Fruit fly (Drosophila melanogaster) whole organism, embryonic: Measurements from ENCODE around the gene DAAM.
A peak's percentile ranks its signal among the peaks of the same experiment; 100 is the strongest.

Experiments used
- Asciz ChIP-seq: fragments of 200-800 bp; sonication (Bioruptor generic); optimal IDR thresholded peaks from 2 replicates; lab custom pipeline; 2017; ENCODE audit warnings: missing biosample characterization, mild to moderate bottlenecking, missing genetic modification characterization, missing genetic modification reagents
- Atf3 ChIP-seq: fragments of 200-800 bp; sonication (Bioruptor generic); optimal IDR thresholded peaks from 3 replicates; lab custom pipeline; 2016; ENCODE audit warnings: missing biosample characterization, missing genetic modification characterization
- CG14441 ChIP-seq: fragments of 200-800 bp; sonication (Bioruptor generic); IDR thresholded peaks from 2 replicates; pipeline ENCODE4 v1.3.6; 2022; ENCODE audit warnings: missing biosample characterization, missing genetic modification characterization
- CG15696 ChIP-seq: fragments of 200-800 bp; sonication (Bioruptor generic); optimal IDR thresholded peaks from 2 replicates; lab custom pipeline; 2019; ENCODE audit warnings: missing biosample characterization, mild to moderate bottlenecking, missing genetic modification characterization, moderate library complexity
- CG17385 ChIP-seq: fragments of 200-800 bp; sonication (Bioruptor generic); optimal IDR thresholded peaks from 3 replicates; lab custom pipeline; 2018; ENCODE audit warnings: missing biosample characterization, mild to moderate bottlenecking, missing genetic modification characterization
- CG17568 ChIP-seq: fragments of 200-800 bp; sonication (Bioruptor generic); optimal IDR thresholded peaks from 2 replicates; lab custom pipeline; 2018; ENCODE audit warnings: missing biosample characterization, mild to moderate bottlenecking, missing genetic modification characterization, moderate library complexity
- CG18011 ChIP-seq: fragments of 200-800 bp; sonication (Bioruptor generic); optimal IDR thresholded peaks from 2 replicates; lab custom pipeline; 2017; ENCODE audit warnings: missing biosample characterization, missing genetic modification characterization, mild to moderate bottlenecking, moderate library complexity, missing genotype
- CG18599 ChIP-seq: fragments of 200-800 bp; sonication (Bioruptor generic); optimal IDR thresholded peaks from 3 replicates; lab custom pipeline; 2017; ENCODE audit warnings: missing biosample characterization, missing genetic modification characterization, mild to moderate bottlenecking, moderate library complexity, missing genetic modification reagents
- CG2116 ChIP-seq: fragments of 200-800 bp; sonication (Bioruptor generic); optimal IDR thresholded peaks from 3 replicates; lab custom pipeline; 2018; ENCODE audit warnings: missing biosample characterization, mild to moderate bottlenecking, missing genetic modification characterization
- CG2202 ChIP-seq: fragments of 200-800 bp; sonication (Bioruptor generic); optimal IDR thresholded peaks from 2 replicates; lab custom pipeline; 2018; ENCODE audit warnings: missing biosample characterization, mild to moderate bottlenecking, missing genetic modification characterization
- CG2875 ChIP-seq: fragments of 200-800 bp; sonication (Bioruptor generic); optimal IDR thresholded peaks from 2 replicates; lab custom pipeline; 2017; ENCODE audit warnings: missing biosample characterization, mild to moderate bottlenecking, missing genetic modification characterization, missing genetic modification reagents
- CG3163 ChIP-seq: fragments of 200-800 bp; sonication (Bioruptor generic); optimal IDR thresholded peaks from 3 replicates; lab custom pipeline; 2016; ENCODE audit warnings: missing biosample characterization, missing genetic modification characterization
- CG3838 ChIP-seq: fragments of 200-800 bp; sonication (Bioruptor generic); optimal IDR thresholded peaks from 3 replicates; lab custom pipeline; 2016; ENCODE audit warnings: missing biosample characterization, missing genetic modification characterization
- CG43689 ChIP-seq: fragments of 200-800 bp; sonication (Bioruptor generic); IDR thresholded peaks from 2 replicates; pipeline ENCODE4 v1.3.6; 2022; ENCODE audit warnings: missing biosample characterization, missing genetic modification characterization
- CG8281 ChIP-seq: fragments of 200-800 bp; sonication (Bioruptor generic); optimal IDR thresholded peaks from 2 replicates; lab custom pipeline; 2018; ENCODE audit warnings: missing biosample characterization, mild to moderate bottlenecking, missing genetic modification characterization, moderate library complexity
- CkIIα-i1 ChIP-seq: fragments of 200-800 bp; sonication (Bioruptor generic); IDR thresholded peaks from 2 replicates; pipeline ENCODE4 v1.3.6; 2022; ENCODE audit warnings: missing biosample characterization, missing genetic modification characterization
- E2f1 ChIP-seq: fragments of 200-800 bp; sonication (Bioruptor generic); IDR thresholded peaks from 2 replicates; pipeline ENCODE4 v1.3.6; 2022; ENCODE audit warnings: missing biosample characterization, missing genetic modification characterization
- Lhr ChIP-seq: fragments of 200-800 bp; sonication (Bioruptor generic); optimal IDR thresholded peaks from 3 replicates; lab custom pipeline; 2017; ENCODE audit warnings: mild to moderate bottlenecking, missing biosample characterization, missing genetic modification reagents, missing genetic modification characterization
- MBD-R2 ChIP-seq: fragments of 200-800 bp; sonication (Bioruptor generic); IDR thresholded peaks from 2 replicates; pipeline ENCODE4 v1.3.6; 2022; ENCODE audit warnings: missing biosample characterization, missing genetic modification characterization
- Meics ChIP-seq: fragments of 200-800 bp; sonication (Bioruptor generic); optimal IDR thresholded peaks from 2 replicates; lab custom pipeline; 2017; ENCODE audit warnings: missing biosample characterization, mild to moderate bottlenecking, missing genetic modification characterization
- Myb ChIP-seq: fragments of 200-800 bp; sonication (Bioruptor generic); optimal IDR thresholded peaks from 2 replicates; lab custom pipeline; 2016; ENCODE audit warnings: missing biosample characterization, missing genetic modification characterization
- Ssrp ChIP-seq: fragments of 200-800 bp; sonication (Bioruptor generic); optimal IDR thresholded peaks from 2 replicates; lab custom pipeline; 2018; ENCODE audit warnings: missing biosample characterization, mild to moderate bottlenecking, missing genetic modification characterization, moderate library complexity
- Trl ChIP-seq, 3 experiments: fragments of >200 bp in 2 of 3; fragments of 200-800 bp in 1 of 3; sonication (Bioruptor generic) in 1 of 3; optimal IDR thresholded peaks; 2 replicates in 1 of 3; 3 replicates in 2 of 3; lab custom pipeline; 2016 to 2017; ENCODE audit warnings: missing biosample characterization in 1 of 3, missing genetic modification characterization in 1 of 3
- ac ChIP-seq: fragments of 200-800 bp; sonication (Bioruptor generic); optimal IDR thresholded peaks from 3 replicates; lab custom pipeline; 2017; ENCODE audit warnings: missing biosample characterization, mild to moderate bottlenecking, missing genetic modification characterization
- bsh ChIP-seq, 2 experiments: fragments of 200-800 bp; sonication (Bioruptor generic); optimal IDR thresholded peaks; 2 replicates each; lab custom pipeline; 2017 to 2018; ENCODE audit warnings: mild to moderate bottlenecking in 2 of 2, missing biosample characterization in 2 of 2, missing genetic modification characterization in 2 of 2, moderate library complexity in 1 of 2
- croc ChIP-seq: fragments of 200-800 bp; sonication (Bioruptor generic); conservative IDR thresholded peaks from 3 replicates; pipeline ENCODE4 v1.3.6; 2022; ENCODE audit warnings: missing biosample characterization, missing genetic modification characterization
- dpn ChIP-seq, 2 experiments: fragments of 200-800 bp; sonication (Bioruptor generic); optimal IDR thresholded peaks; 3 replicates each; lab custom pipeline; 2016; ENCODE audit warnings: missing biosample characterization in 2 of 2, missing genetic modification characterization in 2 of 2
- fru ChIP-seq: fragments of >200 bp; optimal IDR thresholded peaks from 2 replicates; lab custom pipeline; 2017
- gfzf ChIP-seq: fragments of 200-800 bp; sonication (Bioruptor generic); optimal IDR thresholded peaks from 2 replicates; lab custom pipeline; 2016; ENCODE audit warnings: missing biosample characterization, mild to moderate bottlenecking, missing genetic modification characterization, moderate library complexity
- grau ChIP-seq: fragments of 200-800 bp; optimal IDR thresholded peaks from 3 replicates; lab custom pipeline; 2019; ENCODE audit warnings: missing biosample characterization, mild to moderate bottlenecking, missing genetic modification characterization, moderate library complexity
- grn ChIP-seq: fragments of 200-800 bp; sonication (Bioruptor generic); optimal IDR thresholded peaks from 3 replicates; lab custom pipeline; 2017; ENCODE audit warnings: missing biosample characterization, missing genetic modification characterization
- lilli ChIP-seq: fragments of 200-800 bp; sonication (Bioruptor generic); optimal IDR thresholded peaks from 3 replicates; lab custom pipeline; 2016; ENCODE audit warnings: missing biosample characterization, missing genetic modification characterization
- org-1 ChIP-seq: fragments of 200-800 bp; sonication (Bioruptor generic); optimal IDR thresholded peaks from 2 replicates; lab custom pipeline; 2017; ENCODE audit warnings: missing biosample characterization, missing genetic modification characterization
- phol ChIP-seq: fragments of 200-800 bp; sonication (Bioruptor generic); optimal IDR thresholded peaks from 3 replicates; lab custom pipeline; 2018; ENCODE audit warnings: missing biosample characterization, mild to moderate bottlenecking, missing genetic modification characterization, moderate library complexity
- sens ChIP-seq: fragments of 200-800 bp; sonication (Bioruptor generic); peaks from one replicate; lab custom pipeline; 2016; ENCODE audit warnings: missing biosample characterization, missing genetic modification characterization
- sr ChIP-seq: fragments of 200-800 bp; sonication (Bioruptor generic); IDR thresholded peaks from 3 replicates; pipeline ENCODE4 v1.3.6; 2022; ENCODE audit warnings: missing biosample characterization, missing genetic modification characterization
- stwl ChIP-seq: fragments of 200-800 bp; sonication (Bioruptor generic); optimal IDR thresholded peaks from 3 replicates; lab custom pipeline; 2018; ENCODE audit warnings: missing biosample characterization, mild to moderate bottlenecking, missing genetic modification characterization, moderate library complexity
- tll ChIP-seq, 2 experiments: fragments of 200-800 bp in 1 of 2; fragments of >200 bp in 1 of 2; sonication (Bioruptor generic) in 1 of 2; optimal IDR thresholded peaks; 2 replicates each; lab custom pipeline; 2017 to 2019; ENCODE audit warnings: missing biosample characterization in 2 of 2, missing genetic modification characterization in 2 of 2, mild to moderate bottlenecking in 1 of 2, moderate library complexity in 1 of 2
- tup ChIP-seq: fragments of 200-800 bp; sonication (Bioruptor generic); optimal IDR thresholded peaks from 2 replicates; lab custom pipeline; 2016; ENCODE audit warnings: missing biosample characterization, mild to moderate bottlenecking, missing genetic modification characterization, moderate library complexity
- twi ChIP-seq: fragments of 200-800 bp; optimal IDR thresholded peaks from 2 replicates; lab custom pipeline; 2019; ENCODE audit warnings: missing biosample characterization, mild to moderate bottlenecking, missing genetic modification characterization, moderate library complexity
- z ChIP-seq: fragments of 200-800 bp; sonication (Bioruptor generic); IDR thresholded peaks from 3 replicates; pipeline ENCODE4 v1.3.6; 2022; ENCODE audit warnings: missing biosample characterization, missing genetic modification characterization

DAAM gene

DNA sequence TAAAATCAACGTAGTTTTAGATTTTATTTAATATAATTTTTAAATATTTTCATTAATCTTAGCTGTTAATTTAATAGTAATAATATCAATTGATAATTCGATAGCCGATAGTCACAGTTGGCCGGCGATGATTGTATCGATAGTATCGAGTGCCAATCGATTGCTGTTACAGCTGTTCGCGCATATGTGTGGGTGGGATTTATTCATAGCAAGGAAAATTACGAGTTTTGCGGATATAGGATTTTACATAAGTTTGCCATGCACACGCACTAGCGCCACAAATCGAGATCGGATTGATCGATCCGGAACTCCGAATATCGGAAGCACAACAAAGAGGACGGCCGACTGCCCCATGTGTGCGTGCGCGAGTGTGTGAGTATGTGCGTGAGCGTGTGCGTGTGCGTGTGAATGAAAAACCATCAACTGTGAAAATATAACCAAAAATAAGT lies 19.8 kb upstream of the DAAM start, which contains the start of gene Naa30A (continued):
- TF ChIP-seq tup (GFP tag; lab: Kevin White, UChicago) (no peak), croc (GFP tag; lab: Robert Waterston, UW) (no peak), CG43689 (GFP tag; lab: Robert Waterston, UW) (no peak), z (GFP tag; lab: Robert Waterston, UW) (no peak), dpn (GFP tag; optimal IDR thresholded peaks at IDR 0.05; lab: Kevin White, UChicago) (peak in 1 of 2 experiments; percentile 24), Atf3 (GFP tag; lab: Kevin White, UChicago) (no peak), CG2202 (tag; lab: Kevin White, UChicago) (no peak), CkIIα-i1 (no peak), grn (GFP tag; lab: Kevin White, UChicago) (no peak), twi (tag; lab: Kevin White, UChicago) (peak; percentile 38), ac (GFP tag; lab: Kevin White, UChicago) (no peak), CG18599 (GFP tag; lab: Kevin White, UChicago) (no peak), CG15696 (tag; lab: Kevin White, UChicago) (no peak), CG17568 (GFP tag; lab: Kevin White, UChicago) (no peak), CG3838 (GFP tag; lab: Kevin White, UChicago) (no peak), E2f1 (GFP tag; lab: Robert Waterston, UW) (no peak), phol (tag; lab: Kevin White, UChicago) (peak; percentile 12), CG2875 (no peak), bsh (GFP tag; optimal IDR thresholded peaks at IDR 0.05; lab: Kevin White, UChicago) (no peak), MBD-R2 (GFP tag; lab: Robert Waterston, UW) (peak; percentile 87), org-1 (GFP tag; lab: Kevin White, UChicago) (no peak), Asciz (GFP tag; lab: Kevin White, UChicago) (no peak), CG14441 (no peak), Lhr (no peak), CG18011 (GFP tag; lab: Kevin White, UChicago) (no peak), grau (tag; lab: Kevin White, UChicago) (peak; percentile 47), sr (GFP tag; lab: Robert Waterston, UW) (peak; percentile 64; the same call in 1 of the 3 replicates), stwl (tag; lab: Kevin White, UChicago) (peak; percentile 67), CG2116 (peak; percentile 66), gfzf (peak; percentile 2)
- TF ChIP-seq, all 482 proteins: peak for 101

DNA sequence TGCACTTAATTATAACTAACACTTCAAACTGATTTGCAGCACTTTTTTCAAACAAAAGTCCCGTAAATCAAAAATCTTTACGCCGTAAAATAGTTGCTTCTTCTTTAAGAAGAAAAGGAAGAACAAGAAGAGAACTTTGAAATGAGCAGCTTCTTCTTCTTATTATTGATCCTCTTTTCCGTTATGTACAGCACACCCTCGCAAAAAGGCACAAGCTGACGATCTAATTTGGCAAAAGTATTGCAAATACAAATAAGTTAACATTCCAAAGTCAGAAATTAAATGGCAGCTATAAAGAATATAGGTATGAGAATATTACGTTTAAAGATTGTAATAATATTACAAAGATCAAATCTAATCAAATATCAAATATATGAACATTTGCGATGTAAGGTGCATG lies 19.4 kb upstream of the DAAM start, which contains the start of gene CG11409:
Gene CG11409, minus strand, starts transcription at position 60 of the 400 bp plus-strand sequence.
- TF ChIP-seq Ssrp (no peak), Meics (GFP tag; lab: Kevin White, UChicago) (no peak), lilli (GFP tag; lab: Kevin White, UChicago) (no peak), tll (GFP tag; optimal IDR thresholded peaks at IDR 0.05; lab: Kevin White, UChicago) (no peak), CG8281 (tag; lab: Kevin White, UChicago) (no peak), sens (GFP tag; lab: Kevin White, UChicago) (peak; percentile 57), grau (tag; lab: Kevin White, UChicago) (peak; percentile 59), fru (lab: Kevin White, UChicago) (no peak), CG17385 (peak; percentile 82), CG3838 (GFP tag; lab: Kevin White, UChicago) (no peak), Myb (GFP tag; lab: Kevin White, UChicago) (peak; percentile 41), CG3163 (GFP tag; lab: Kevin White, UChicago) (no peak), Trl (optimal IDR thresholded peaks at IDR 0.05; lab: Kevin White, UChicago) (no peak), Trl (GFP tag; optimal IDR thresholded peaks at IDR 0.05; lab: Kevin White, UChicago) (no peak)
